Worm (Caenorhabditis elegans) whole organism, mixed stage, embryonic: ENCODE results near the gene C34D10.1.

Source experiments
- M03D4.4 ChIP-seq: sonication (generic microtip); optimal IDR thresholded peaks from 2 replicates; lab custom pipeline; 2017; ENCODE audit warnings: mild to moderate bottlenecking, missing genetic modification characterization, missing compliant biosample characterization
- bed-3 ChIP-seq: fragments of 200-800 bp; sonication (Bioruptor generic); optimal IDR thresholded peaks from 3 replicates; lab custom pipeline; 2018; ENCODE audit warnings: mild to moderate bottlenecking, missing genetic modification characterization, moderate library complexity, missing compliant biosample characterization
- blmp-1 ChIP-seq: fragments of 150-350 bp; optimal IDR thresholded peaks from 2 replicates; lab custom pipeline; 2014; ENCODE audit warnings: missing biosample characterization, missing genetic modification characterization
- ceh-39 ChIP-seq: fragments of 150-350 bp; optimal IDR thresholded peaks from 2 replicates; lab custom pipeline; 2014; ENCODE audit warnings: missing biosample characterization, missing genetic modification characterization
- ceh-43 ChIP-seq: fragments of 200-800 bp; sonication (Bioruptor generic); optimal IDR thresholded peaks from 2 replicates; lab custom pipeline; 2018; ENCODE audit warnings: mild to moderate bottlenecking, missing genetic modification characterization, moderate library complexity, missing compliant biosample characterization
- ceh-83 ChIP-seq: fragments of 200-800 bp; sonication (Bioruptor generic); optimal IDR thresholded peaks from 2 replicates; lab custom pipeline; 2018; ENCODE audit warnings: mild to moderate bottlenecking, missing genetic modification characterization, missing compliant biosample characterization
- ces-1 ChIP-seq: fragments of 150-350 bp; optimal IDR thresholded peaks from 2 replicates; lab custom pipeline; 2014; ENCODE audit warnings: missing biosample characterization, missing genetic modification reagents, missing genetic modification characterization
- cnd-1 ChIP-seq: fragments of 200-800 bp; sonication (Bioruptor generic); optimal IDR thresholded peaks from 2 replicates; lab custom pipeline; 2018; ENCODE audit warnings: mild to moderate bottlenecking, missing genetic modification characterization, missing compliant biosample characterization
- drap-1 ChIP-seq: fragments of 200-800 bp; sonication (Bioruptor generic); optimal IDR thresholded peaks from 3 replicates; lab custom pipeline; 2018; ENCODE audit warnings: mild to moderate bottlenecking, missing genetic modification characterization, missing compliant biosample characterization
- elt-1 ChIP-seq: sonication (generic microtip); optimal IDR thresholded peaks from 2 replicates; lab custom pipeline; 2017; ENCODE audit warnings: missing genetic modification characterization, mild to moderate bottlenecking, missing compliant biosample characterization, antibody characterized with exemption, moderate library complexity, borderline replicate concordance; ENCODE audit not compliant: insufficient read depth
- elt-3 ChIP-seq: fragments of 150-350 bp; optimal IDR thresholded peaks from 2 replicates; lab custom pipeline; 2014; ENCODE audit warnings: missing biosample characterization, missing genetic modification characterization
- flh-1 ChIP-seq: fragments of 200-800 bp; sonication (Bioruptor generic); optimal IDR thresholded peaks from 2 replicates; lab custom pipeline; 2018; ENCODE audit warnings: mild to moderate bottlenecking, missing genetic modification characterization, moderate library complexity, missing compliant biosample characterization
- ham-2 ChIP-seq: fragments of 200-800 bp; sonication (Bioruptor generic); optimal IDR thresholded peaks from 2 replicates; lab custom pipeline; 2018; ENCODE audit warnings: mild to moderate bottlenecking, missing genetic modification characterization, missing compliant biosample characterization
- hlh-1 ChIP-seq: fragments of 150-350 bp; optimal IDR thresholded peaks from 2 replicates; lab custom pipeline; 2014; ENCODE audit warnings: missing biosample characterization, missing genetic modification reagents, missing genetic modification characterization
- lin-13 ChIP-seq: fragments of 150-350 bp; optimal IDR thresholded peaks from 2 replicates; lab custom pipeline; 2014; ENCODE audit warnings: missing biosample characterization, missing genetic modification characterization
- lin-32 ChIP-seq: fragments of 200-800 bp; sonication (Bioruptor generic); optimal IDR thresholded peaks from 2 replicates; lab custom pipeline; 2018; ENCODE audit warnings: mild to moderate bottlenecking, missing genetic modification characterization, missing compliant biosample characterization
- lsy-2 ChIP-seq: fragments of 150-350 bp; optimal IDR thresholded peaks from 2 replicates; lab custom pipeline; 2014; ENCODE audit warnings: missing biosample characterization, missing genetic modification characterization
- mab-5 ChIP-seq: fragments of 150-350 bp; optimal IDR thresholded peaks from 2 replicates; lab custom pipeline; 2014; ENCODE audit warnings: missing biosample characterization, missing genetic modification characterization
- mep-1 ChIP-seq: fragments of 150-350 bp; optimal IDR thresholded peaks from 2 replicates; lab custom pipeline; 2017; ENCODE audit warnings: missing biosample characterization, missing genetic modification reagents, missing genetic modification characterization, inconsistent platforms
- mls-2 ChIP-seq: sonication (generic microtip); optimal IDR thresholded peaks from 2 replicates; lab custom pipeline; 2016; ENCODE audit warnings: mild to moderate bottlenecking, missing genetic modification characterization, moderate library complexity, missing compliant biosample characterization
- nhr-12 ChIP-seq: fragments of 150-350 bp; optimal IDR thresholded peaks from 2 replicates; lab custom pipeline; 2014; ENCODE audit warnings: missing biosample characterization, missing genetic modification characterization
- nhr-2 ChIP-seq: fragments of 150-350 bp; optimal IDR thresholded peaks from 2 replicates; lab custom pipeline; 2014; ENCODE audit warnings: missing biosample characterization, missing genetic modification characterization
- nhr-237 ChIP-seq: fragments of 150-350 bp; optimal IDR thresholded peaks from 2 replicates; lab custom pipeline; 2014; ENCODE audit warnings: missing biosample characterization, missing genetic modification characterization
- nhr-28 ChIP-seq: fragments of 150-350 bp; optimal IDR thresholded peaks from 2 replicates; lab custom pipeline; 2014; ENCODE audit warnings: missing biosample characterization, missing genetic modification characterization
- nhr-76 ChIP-seq: sonication (generic microtip); optimal IDR thresholded peaks from 2 replicates; lab custom pipeline; 2017; ENCODE audit warnings: missing biosample characterization, missing genetic modification characterization
- pha-4 ChIP-seq: fragments of 150-350 bp; optimal IDR thresholded peaks from 2 replicates; lab custom pipeline; 2018; ENCODE audit warnings: missing biosample characterization, missing genetic modification reagents, missing genetic modification characterization
- sem-2 ChIP-seq: fragments of 200-800 bp; sonication (Bioruptor generic); optimal IDR thresholded peaks from 2 replicates; lab custom pipeline; 2018; ENCODE audit warnings: mild to moderate bottlenecking, missing genetic modification characterization, missing compliant biosample characterization
- snpc-4 ChIP-seq: fragments of 150-350 bp; optimal IDR thresholded peaks from 2 replicates; lab custom pipeline; 2014; ENCODE audit warnings: missing biosample characterization, missing genetic modification characterization
- sptf-1 ChIP-seq: sonication (generic microtip); optimal IDR thresholded peaks from 2 replicates; lab custom pipeline; 2017; ENCODE audit warnings: mild to moderate bottlenecking, missing genetic modification characterization, moderate library complexity, missing compliant biosample characterization
- tbx-8 ChIP-seq: fragments of 200-800 bp; sonication (Bioruptor generic); optimal IDR thresholded peaks from 2 replicates; lab custom pipeline; 2018; ENCODE audit warnings: mild to moderate bottlenecking, missing genetic modification characterization, moderate library complexity, missing compliant biosample characterization
- unc-120 ChIP-seq: sonication (generic microtip); optimal IDR thresholded peaks from 2 replicates; lab custom pipeline; 2017; ENCODE audit warnings: missing genetic modification characterization, missing compliant biosample characterization; ENCODE audit not compliant: poor library complexity, severe bottlenecking
- unc-39 ChIP-seq: fragments of 150-350 bp; optimal IDR thresholded peaks from 2 replicates; lab custom pipeline; 2014; ENCODE audit warnings: missing biosample characterization, missing genetic modification characterization
- unc-62 ChIP-seq: fragments of 150-350 bp; optimal IDR thresholded peaks from 2 replicates; lab custom pipeline; 2014; ENCODE audit warnings: missing biosample characterization, missing genetic modification reagents, missing genetic modification characterization
- zip-8 ChIP-seq: fragments of 150-350 bp; optimal IDR thresholded peaks from 2 replicates; lab custom pipeline; 2014; ENCODE audit warnings: missing biosample characterization, missing genetic modification characterization
- ztf-11 ChIP-seq: fragments of 150-350 bp; optimal IDR thresholded peaks from 2 replicates; lab custom pipeline; 2014; ENCODE audit warnings: missing biosample characterization, missing genetic modification characterization

The C34D10.1 gene

DNA sequence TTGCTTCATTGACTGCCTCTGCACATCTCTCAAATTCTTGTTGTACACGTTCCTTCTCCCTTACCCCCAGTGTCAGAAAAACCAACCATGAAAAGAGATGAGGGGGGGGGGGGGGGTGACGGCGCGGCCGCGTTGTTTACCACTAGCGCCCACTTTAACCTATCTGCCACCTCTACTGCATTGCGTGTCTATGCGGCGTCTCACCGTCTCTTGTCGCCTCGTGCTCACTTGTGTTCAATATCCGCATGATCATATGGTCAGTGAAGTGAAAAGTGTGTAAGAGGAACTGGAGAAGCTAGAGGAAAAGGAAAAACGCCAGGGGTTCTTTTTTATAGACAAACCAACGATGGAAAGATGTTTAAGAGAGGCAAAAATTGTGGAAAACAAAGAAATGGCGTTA, 9.6 kb upstream of the C34D10.1 start:
- TF ChIP-seq bed-3 (GFP tag; lab: Kevin White, UChicago) = no peak
- TF ChIP-seq tbx-8 (GFP tag; lab: Kevin White, UChicago) = no peak
- TF ChIP-seq sem-2 (GFP tag; lab: Kevin White, UChicago) = no peak
- TF ChIP-seq blmp-1 = no peak
- no peak for TF ChIP-seq nhr-28
- TF ChIP-seq nhr-237 = no peak
- no peak for TF ChIP-seq ceh-43 (GFP tag; lab: Kevin White, UChicago)
- TF ChIP-seq nhr-12 (tag; lab: Kevin White, UChicago) = no peak
- peak; percentile 68 for TF ChIP-seq mls-2 (tag; lab: Kevin White, UChicago)
- TF ChIP-seq lsy-2 (tag; lab: Kevin White, UChicago) = no peak
- no peak for TF ChIP-seq nhr-76 (tag; lab: Kevin White, UChicago)
- TF ChIP-seq nhr-2 (tag; lab: Kevin White, UChicago) = no peak
- no peak for TF ChIP-seq hlh-1 (tag; lab: Kevin White, UChicago)
- no peak for TF ChIP-seq snpc-4 (tag; lab: Kevin White, UChicago)
- TF ChIP-seq unc-62 (GFP tag; lab: Kevin White, UChicago) = peak; percentile 6
- TF ChIP-seq unc-39 = no peak
- no peak for TF ChIP-seq ceh-83 (GFP tag; lab: Kevin White, UChicago)
- peak; percentile 39 for TF ChIP-seq mep-1 (tag; lab: Kevin White, UChicago)
- no peak for TF ChIP-seq cnd-1 (tag; lab: Kevin White, UChicago)
- TF ChIP-seq ces-1 = no peak
- no peak for TF ChIP-seq elt-3 (tag; lab: Kevin White, UChicago)
- TF ChIP-seq ham-2 = peak; percentile 51
- no peak for TF ChIP-seq elt-1 (tag; lab: Kevin White, UChicago)
- peak; percentile 81 for TF ChIP-seq pha-4 (tag; lab: Kevin White, UChicago)
- TF ChIP-seq M03D4.4 = peak; percentile 18
- no peak for TF ChIP-seq lin-32 (GFP tag; lab: Kevin White, UChicago)
- TF ChIP-seq ztf-11 (tag; lab: Kevin White, UChicago) = no peak
- no peak for TF ChIP-seq ceh-39 (tag; lab: Kevin White, UChicago)
- peak; percentile 69 for TF ChIP-seq sptf-1 (tag; lab: Kevin White, UChicago)
- no peak for TF ChIP-seq mab-5
- peak; percentile 11 for TF ChIP-seq unc-120 (tag; lab: Kevin White, UChicago)
- TF ChIP-seq lin-13 (tag; lab: Kevin White, UChicago) = no peak
- no peak for TF ChIP-seq zip-8 (tag; lab: Kevin White, UChicago)
- peak; percentile 26 for TF ChIP-seq drap-1
- TF ChIP-seq flh-1 (GFP tag; lab: Kevin White, UChicago) = no peak

- TF ChIP-seq tbx-8 (GFP tag; lab: Kevin White, UChicago) (no peak), unc-120 (tag; lab: Kevin White, UChicago) (peak; percentile 9), sptf-1 (tag; lab: Kevin White, UChicago) (peak; percentile 24), snpc-4 (tag; lab: Kevin White, UChicago) (no peak)
- TF ChIP-seq, all 35 proteins: peak for 2
These were observed 7.7 kb upstream of the C34D10.1 start for ce11 chrX:8021609-8022008.

ce11 chrX:8022728-8023127, 6.6 kb upstream of the C34D10.1 start:
- TF ChIP-seq lin-13 (tag; lab: Kevin White, UChicago) (no peak), ceh-39 (tag; lab: Kevin White, UChicago) (no peak), mab-5 (no peak)

DNA sequence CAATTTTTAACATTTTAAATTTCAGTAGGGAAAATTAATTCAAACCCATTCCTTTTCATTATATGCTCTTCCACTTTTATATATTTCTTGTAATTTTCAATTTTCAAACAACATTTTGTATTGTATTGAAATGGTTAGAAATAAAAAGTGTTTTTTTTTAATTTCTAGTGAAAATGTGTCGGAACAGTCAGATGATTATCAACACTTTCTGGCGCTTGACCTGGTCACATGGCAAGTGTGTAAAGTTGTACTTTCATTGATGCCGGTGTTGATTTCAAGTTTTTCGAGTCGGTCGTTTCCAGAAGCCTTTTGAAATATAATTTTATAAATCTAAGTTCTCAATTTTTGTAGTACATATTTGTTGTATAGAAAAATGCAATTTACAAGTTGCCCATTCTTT, 2.6 kb upstream of the C34D10.1 start:
- TF ChIP-seq hlh-1 (tag; lab: Kevin White, UChicago) (no peak), bed-3 (GFP tag; lab: Kevin White, UChicago) (no peak), ces-1 (no peak), unc-39 (no peak), ham-2 (no peak), ceh-39 (tag; lab: Kevin White, UChicago) (no peak), unc-120 (tag; lab: Kevin White, UChicago) (no peak)
- TF ChIP-seq, all 35 proteins: peak for 0
